Worm (Caenorhabditis elegans) whole organism, young adult: Measurements from ENCODE around the gene cav-2.

Source experiments
- B0261.1 ChIP-seq: sonication (generic microtip); optimal IDR thresholded peaks from 2 replicates; lab custom pipeline; 2016; ENCODE audit warnings: mild to moderate bottlenecking, missing genetic modification characterization, moderate library complexity, missing compliant biosample characterization
- D2030.7 ChIP-seq: fragments of 200-800 bp; sonication (Bioruptor generic); IDR thresholded peaks from 2 replicates; pipeline ENCODE4 v1.3.6; 2022; ENCODE audit warnings: missing genetic modification reagents, missing genetic modification characterization, missing compliant biosample characterization
- F10E7.11 ChIP-seq: sonication (generic microtip); optimal IDR thresholded peaks from 2 replicates; lab custom pipeline; 2017; ENCODE audit warnings: mild to moderate bottlenecking, missing genetic modification characterization, moderate library complexity, missing compliant biosample characterization
- F33H1.4 ChIP-seq: fragments of 200-800 bp; sonication (Bioruptor generic); IDR thresholded peaks from 2 replicates; pipeline ENCODE4 v1.3.6; 2022; ENCODE audit warnings: missing genetic modification reagents, missing genetic modification characterization, missing compliant biosample characterization
- F37B4.10 ChIP-seq: fragments of 200-800 bp; sonication (Bioruptor generic); IDR thresholded peaks from 2 replicates; pipeline ENCODE4 v1.3.6; 2022; ENCODE audit warnings: missing genetic modification characterization, missing compliant biosample characterization
- F55B11.4 ChIP-seq: sonication (generic microtip); optimal IDR thresholded peaks from 2 replicates; lab custom pipeline; 2016; ENCODE audit warnings: missing compliant biosample characterization, missing genetic modification characterization, borderline replicate concordance; ENCODE audit not compliant: insufficient read depth
- F57C9.4 ChIP-seq: sonication (generic microtip); optimal IDR thresholded peaks from 2 replicates; lab custom pipeline; 2017; ENCODE audit warnings: mild to moderate bottlenecking, missing genetic modification characterization, missing compliant biosample characterization
- K12H6.12 ChIP-seq: fragments of 200-800 bp; sonication (Bioruptor generic); optimal IDR thresholded peaks from 2 replicates; lab custom pipeline; 2018; ENCODE audit warnings: mild to moderate bottlenecking, missing genetic modification characterization, missing compliant biosample characterization
- Y53F4B.3 ChIP-seq: fragments of 200-800 bp; sonication (Bioruptor generic); IDR thresholded peaks from 2 replicates; pipeline ENCODE4 v1.3.6; 2022; ENCODE audit warnings: missing genetic modification reagents, missing genetic modification characterization, missing compliant biosample characterization
- Y56A3A.18 ChIP-seq: fragments of 200-800 bp; sonication (Bioruptor generic); IDR thresholded peaks from 2 replicates; pipeline ENCODE4 v1.3.6; 2022; ENCODE audit warnings: missing genetic modification reagents, missing genetic modification characterization, missing compliant biosample characterization
- Y79H2A.3 ChIP-seq: fragments of 200-800 bp; sonication (Bioruptor generic); conservative IDR thresholded peaks from 2 replicates; pipeline ENCODE4 v1.3.6; 2022; ENCODE audit warnings: missing genetic modification reagents, missing genetic modification characterization, missing compliant biosample characterization
- Y95B8A.8 ChIP-seq: fragments of 200-800 bp; sonication (Bioruptor generic); IDR thresholded peaks from 2 replicates; pipeline ENCODE4 v1.3.6; 2022; ENCODE audit warnings: missing genetic modification reagents, missing genetic modification characterization, missing compliant biosample characterization
- ZK185.1 ChIP-seq: sonication (generic microtip); optimal IDR thresholded peaks from 2 replicates; lab custom pipeline; 2016; ENCODE audit warnings: mild to moderate bottlenecking, missing genetic modification characterization, missing compliant biosample characterization; ENCODE audit not compliant: poor library complexity, severe bottlenecking
- aptf-2 ChIP-seq: fragments of 200-800 bp; sonication (Bioruptor generic); conservative IDR thresholded peaks from 2 replicates; pipeline ENCODE4 v1.3.6; 2022; ENCODE audit warnings: missing genetic modification reagents, missing genetic modification characterization, missing compliant biosample characterization
- attf-3 ChIP-seq: fragments of 200-800 bp; sonication (Bioruptor generic); conservative IDR thresholded peaks from 2 replicates; pipeline ENCODE4 v1.3.6; 2022; ENCODE audit warnings: missing genetic modification reagents, missing genetic modification characterization, missing compliant biosample characterization
- ccch-3 ChIP-seq: fragments of 200-800 bp; sonication (Bioruptor generic); optimal IDR thresholded peaks from 2 replicates; lab custom pipeline; 2018; ENCODE audit warnings: mild to moderate bottlenecking, missing genetic modification characterization, missing compliant biosample characterization
- cebp-1 ChIP-seq, 2 experiments: fragments of 200-800 bp in 1 of 2; sonication (Bioruptor generic) in 1 of 2; sonication (generic microtip) in 1 of 2; IDR thresholded peaks in 1 of 2; optimal IDR thresholded peaks in 1 of 2; 2 replicates each; pipeline versions ENCODE4 v1.3.6 to Lab custom; 2017 to 2022; ENCODE audit warnings: missing compliant biosample characterization in 2 of 2, missing genetic modification characterization in 2 of 2, mild to moderate bottlenecking in 1 of 2, missing genetic modification reagents in 1 of 2, moderate library complexity in 1 of 2
- ceh-58 ChIP-seq: fragments of 200-800 bp; sonication (Bioruptor generic); IDR thresholded peaks from 2 replicates; pipeline ENCODE4 v1.3.6; 2022; ENCODE audit warnings: missing genetic modification characterization, missing compliant biosample characterization
- chd-7 ChIP-seq: sonication (generic microtip); optimal IDR thresholded peaks from 2 replicates; lab custom pipeline; 2016; ENCODE audit warnings: mild to moderate bottlenecking, missing genetic modification characterization, moderate library complexity, missing compliant biosample characterization
- die-1 ChIP-seq: sonication (generic microtip); optimal IDR thresholded peaks from 2 replicates; lab custom pipeline; 2016; ENCODE audit warnings: missing genotype, mild to moderate bottlenecking, missing genetic modification characterization, missing compliant biosample characterization
- dox-1 ChIP-seq: fragments of 200-800 bp; sonication (Bioruptor generic); IDR thresholded peaks from 2 replicates; pipeline ENCODE4 v1.3.6; 2022; ENCODE audit warnings: missing genetic modification reagents, missing genetic modification characterization, missing compliant biosample characterization
- efl-1 ChIP-seq: fragments of 150-350 bp; optimal IDR thresholded peaks from 2 replicates; lab custom pipeline; 2014; ENCODE audit warnings: missing biosample characterization, missing genetic modification reagents, missing genetic modification characterization
- ekl-4 ChIP-seq: fragments of 200-800 bp; sonication (Bioruptor generic); IDR thresholded peaks from 2 replicates; pipeline ENCODE4 v1.3.6; 2022; ENCODE audit warnings: missing genetic modification reagents, missing genetic modification characterization, missing compliant biosample characterization
- hmg-1.2 ChIP-seq: fragments of 200-800 bp; sonication (Bioruptor generic); IDR thresholded peaks from 2 replicates; pipeline ENCODE4 v1.3.6; 2022; ENCODE audit warnings: missing genetic modification reagents, missing genetic modification characterization, missing compliant biosample characterization
- lin-40 ChIP-seq: sonication (generic microtip); optimal IDR thresholded peaks from 2 replicates; lab custom pipeline; 2016; ENCODE audit warnings: missing genetic modification characterization, mild to moderate bottlenecking, missing compliant biosample characterization, missing genotype, missing genetic modification reagents
- lin-54 ChIP-seq: fragments of 200-800 bp; sonication (Bioruptor generic); optimal IDR thresholded peaks from 2 replicates; lab custom pipeline; 2018; ENCODE audit warnings: mild to moderate bottlenecking, missing genetic modification characterization, missing compliant biosample characterization
- lir-1 ChIP-seq: fragments of 200-800 bp; sonication (Bioruptor generic); conservative IDR thresholded peaks from 2 replicates; pipeline ENCODE4 v1.3.6; 2022; ENCODE audit warnings: missing genetic modification reagents, missing genetic modification characterization, missing compliant biosample characterization
- lsy-27 ChIP-seq: sonication (generic microtip); optimal IDR thresholded peaks from 2 replicates; lab custom pipeline; 2017; ENCODE audit warnings: missing genetic modification characterization, mild to moderate bottlenecking, missing compliant biosample characterization, antibody characterized with exemption, missing genotype, borderline replicate concordance; ENCODE audit not compliant: insufficient read depth
- mcd-1 ChIP-seq: fragments of 200-800 bp; sonication (Bioruptor generic); IDR thresholded peaks from 2 replicates; pipeline ENCODE4 v1.3.6; 2022; ENCODE audit warnings: missing genetic modification reagents, missing genetic modification characterization, missing compliant biosample characterization
- nfya-1 ChIP-seq: sonication (generic microtip); optimal IDR thresholded peaks from 2 replicates; lab custom pipeline; 2017; ENCODE audit warnings: antibody characterized with exemption, missing compliant biosample characterization, missing genetic modification characterization, borderline replicate concordance; ENCODE audit not compliant: insufficient read depth
- nfya-2 ChIP-seq: fragments of 200-800 bp; sonication (Bioruptor generic); IDR thresholded peaks from 2 replicates; pipeline ENCODE4 v1.3.6; 2022; ENCODE audit warnings: missing genetic modification reagents, missing genetic modification characterization, missing compliant biosample characterization
- nhr-120 ChIP-seq: fragments of 200-800 bp; sonication (Bioruptor generic); IDR thresholded peaks from 2 replicates; pipeline ENCODE4 v1.3.6; 2022; ENCODE audit warnings: missing genetic modification characterization, missing compliant biosample characterization
- nhr-179 ChIP-seq: sonication (generic microtip); optimal IDR thresholded peaks from 2 replicates; lab custom pipeline; 2016; ENCODE audit warnings: mild to moderate bottlenecking, missing genetic modification characterization, missing compliant biosample characterization
- nhr-27 ChIP-seq: fragments of 200-800 bp; sonication (Bioruptor generic); optimal IDR thresholded peaks from 2 replicates; lab custom pipeline; 2018; ENCODE audit warnings: mild to moderate bottlenecking, missing genetic modification characterization, moderate library complexity, missing compliant biosample characterization
- nhr-90 ChIP-seq: sonication (generic microtip); optimal IDR thresholded peaks from 2 replicates; lab custom pipeline; 2016; ENCODE audit warnings: missing genotype, mild to moderate bottlenecking, missing genetic modification characterization, missing compliant biosample characterization
- pbrm-1 ChIP-seq: fragments of 200-800 bp; sonication (Bioruptor generic); IDR thresholded peaks from 2 replicates; pipeline ENCODE4 v1.3.6; 2022; ENCODE audit warnings: missing genetic modification reagents, missing genetic modification characterization, missing compliant biosample characterization
- pha-4 ChIP-seq: fragments of 150-350 bp; sonication (generic microtip); optimal IDR thresholded peaks from 2 replicates; lab custom pipeline; 2014; ENCODE audit warnings: missing biosample characterization, missing genetic modification reagents, missing genetic modification characterization
- rcor-1 ChIP-seq: fragments of 200-800 bp; sonication (Bioruptor generic); IDR thresholded peaks from 2 replicates; pipeline ENCODE4 v1.3.6; 2022; ENCODE audit warnings: missing genetic modification reagents, missing genetic modification characterization, missing compliant biosample characterization
- snpc-1.1 ChIP-seq: sonication (generic microtip); optimal IDR thresholded peaks from 2 replicates; lab custom pipeline; 2017; ENCODE audit warnings: missing genetic modification characterization, mild to moderate bottlenecking, missing compliant biosample characterization, antibody characterized with exemption, moderate library complexity, missing genotype, missing genetic modification reagents; ENCODE audit not compliant: insufficient read depth
- snpc-1.3 ChIP-seq: sonication (generic microtip); optimal IDR thresholded peaks from 2 replicates; lab custom pipeline; 2017; ENCODE audit warnings: missing genetic modification characterization, mild to moderate bottlenecking, missing compliant biosample characterization, antibody characterized with exemption, moderate library complexity, missing genotype, missing genetic modification reagents; ENCODE audit not compliant: insufficient read depth
- snpc-3.4 ChIP-seq: sonication (generic microtip); optimal IDR thresholded peaks from 2 replicates; lab custom pipeline; 2017; ENCODE audit warnings: missing genetic modification characterization, mild to moderate bottlenecking, missing compliant biosample characterization, antibody characterized with exemption, moderate library complexity, missing genotype, missing genetic modification reagents
- snpc-4 ChIP-seq, 5 experiments: fragments of 150-350 bp in 1 of 5; sonication (generic microtip) in 4 of 5; optimal IDR thresholded peaks; 2 replicates each; lab custom pipeline; 2014 to 2018; ENCODE audit warnings: missing genetic modification characterization in 5 of 5, missing biosample characterization in 3 of 5, antibody characterized with exemption in 2 of 5, mild to moderate bottlenecking in 2 of 5, missing compliant biosample characterization in 2 of 5, missing genotype in 2 of 5, moderate library complexity in 2 of 5, missing genetic modification reagents in 1 of 5
- ztf-18 ChIP-seq: sonication (generic microtip); optimal IDR thresholded peaks from 2 replicates; lab custom pipeline; 2016; ENCODE audit warnings: missing genotype, mild to moderate bottlenecking, missing genetic modification characterization, missing compliant biosample characterization
- ztf-25 ChIP-seq: fragments of 200-800 bp; sonication (Bioruptor generic); IDR thresholded peaks from 2 replicates; pipeline ENCODE4 v1.3.6; 2022; ENCODE audit warnings: missing genetic modification reagents, missing genetic modification characterization, missing compliant biosample characterization

Gene cav-2

DNA sequence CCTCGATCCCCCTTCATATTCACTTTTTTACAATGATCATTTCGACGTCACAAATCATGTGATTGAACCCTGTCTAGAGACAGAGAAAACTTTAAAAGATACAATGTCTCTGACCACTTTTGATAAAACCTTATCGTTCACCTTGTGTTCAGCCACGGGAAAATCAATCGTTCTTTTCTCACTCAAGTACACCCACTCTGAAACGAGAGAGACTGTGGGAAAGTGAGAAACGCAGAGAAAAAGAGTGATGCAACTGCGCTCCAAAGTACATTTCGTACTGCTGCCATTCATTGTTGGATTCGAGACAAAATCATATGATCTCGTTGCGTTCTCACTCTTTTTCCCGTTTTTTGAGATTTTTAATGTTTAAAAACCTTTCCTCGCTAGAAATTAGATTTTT, 8.3 kb downstream of the cav-2 start (continued):
- TF ChIP-seq mcd-1: peak; percentile 96
- peak; percentile 75 for TF ChIP-seq pbrm-1 (GFP tag; lab: Robert Waterston, UW)
- TF ChIP-seq aptf-2 (GFP tag; lab: Robert Waterston, UW): no peak
- peak; percentile 38; the same call in 1 of the 2 replicates for TF ChIP-seq Y95B8A.8
- no peak for TF ChIP-seq die-1
- peak; percentile 99 for TF ChIP-seq hmg-1.2
- TF ChIP-seq F33H1.4 (GFP tag; lab: Robert Waterston, UW): peak; percentile 22; the same call in 1 of the 2 replicates
- peak; percentile 56 for TF ChIP-seq nhr-90 (tag; lab: Kevin White, UChicago)
- TF ChIP-seq nhr-120 (GFP tag; lab: Robert Waterston, UW): no peak
- peak; percentile 57; the same call in 1 of the 2 replicates for TF ChIP-seq lir-1
- TF ChIP-seq, all 124 proteins: peak for 55

DNA sequence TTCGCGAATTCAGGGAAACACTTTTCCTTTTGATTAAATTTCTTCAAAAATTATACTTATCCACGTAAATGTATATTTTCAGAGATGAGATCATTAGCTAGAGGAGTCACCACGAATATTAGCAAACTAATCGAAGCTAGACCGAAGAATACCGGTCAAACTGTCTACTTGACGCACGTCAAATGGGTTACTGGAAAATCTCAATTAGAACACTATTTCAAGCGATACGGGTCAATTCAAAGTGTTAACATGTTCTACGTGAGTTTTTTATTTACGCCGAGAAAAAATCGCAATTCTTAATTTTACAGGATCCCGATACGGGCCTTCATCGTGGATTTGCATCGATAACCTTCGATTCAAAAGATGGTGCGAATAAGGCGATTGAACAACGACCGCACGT, 8.9 kb downstream of the cav-2 start, which contains the start of gene slrp-1:
slrp-1 (plus strand) TSS at position 83 of the 400 bp plus-strand sequence.
- TF ChIP-seq F57C9.4 (tag; lab: Kevin White, UChicago) (no peak), ztf-25 (GFP tag; lab: Robert Waterston, UW) (no peak), nhr-179 (tag; lab: Kevin White, UChicago) (no peak), F10E7.11 (tag; lab: Kevin White, UChicago) (no peak), ekl-4 (GFP tag; lab: Robert Waterston, UW) (0 out of 2 replicates have a peak, but pooled peaks have one; percentile 21), snpc-4 (GFP tag; optimal IDR thresholded peaks at IDR 0.05; lab: Kevin White, UChicago) (no peak), snpc-4 (tag; optimal IDR thresholded peaks at IDR 0.05; lab: Kevin White, UChicago) (no peak), D2030.7 (no peak), dox-1 (GFP tag; lab: Robert Waterston, UW) (peak; percentile 16; the same call in 1 of the 2 replicates), aptf-2 (GFP tag; lab: Robert Waterston, UW) (no peak), lsy-27 (tag; lab: Kevin White, UChicago) (no peak), chd-7 (no peak), nfya-1 (tag; lab: Kevin White, UChicago) (no peak), snpc-1.1 (no peak), ccch-3 (GFP tag; lab: Kevin White, UChicago) (no peak), Y56A3A.18 (no peak), snpc-1.3 (tag; lab: Kevin White, UChicago) (no peak), lir-1 (0 out of 2 replicates have a peak, but pooled peaks have one; percentile 15), Y79H2A.3 (GFP tag; lab: Robert Waterston, UW) (no peak), ceh-58 (GFP tag; lab: Robert Waterston, UW) (no peak), pha-4 (tag; lab: Kevin White, UChicago) (no peak), lin-54 (no peak), lin-40 (tag; lab: Kevin White, UChicago) (no peak), efl-1 (GFP tag; lab: Kevin White, UChicago) (no peak), F55B11.4 (tag; lab: Kevin White, UChicago) (no peak), K12H6.12 (tag; lab: Kevin White, UChicago) (no peak), nfya-2 (no peak)

DNA sequence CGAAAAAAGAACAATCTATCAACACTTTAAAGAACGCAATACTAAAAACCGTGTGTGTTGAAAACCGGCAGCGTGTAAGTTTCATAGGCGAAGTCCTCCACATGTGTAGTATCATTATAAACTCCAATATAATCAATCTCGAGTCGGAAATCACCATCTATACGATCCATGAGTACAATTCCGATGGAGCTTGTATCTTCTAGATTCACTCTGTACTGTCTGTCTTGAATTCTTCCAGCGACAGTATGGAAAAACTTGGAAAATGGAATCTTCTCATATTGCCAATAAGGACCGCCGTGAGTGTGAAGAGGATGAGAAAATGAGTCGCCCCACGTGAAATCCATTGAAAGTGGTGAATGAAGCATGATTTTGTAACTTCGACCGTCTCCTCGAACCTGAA, 10.1 kb downstream of the cav-2 start:
- TF ChIP-seq Y79H2A.3 (GFP tag; lab: Robert Waterston, UW) (no peak), attf-3 (no peak), nhr-27 (no peak), nhr-120 (GFP tag; lab: Robert Waterston, UW) (no peak), rcor-1 (GFP tag; lab: Robert Waterston, UW) (no peak), snpc-3.4 (tag; lab: Kevin White, UChicago) (no peak), ztf-18 (tag; lab: Kevin White, UChicago) (no peak), Y53F4B.3 (GFP tag; lab: Robert Waterston, UW) (no peak), F37B4.10 (GFP tag; lab: Robert Waterston, UW) (no peak), cebp-1 (GFP tag; IDR thresholded peaks at IDR 0.05; lab: Robert Waterston, UW) (no peak), cebp-1 (tag; optimal IDR thresholded peaks at IDR 0.05; lab: Kevin White, UChicago) (peak; percentile 47), ZK185.1 (tag; lab: Kevin White, UChicago) (peak; percentile 35), B0261.1 (tag; lab: Kevin White, UChicago) (no peak)
